Worm (Caenorhabditis elegans) whole organism, young adult: Measurements from ENCODE around the gene Y17G9A.3.

ENCODE experiments used
- C17E4.6 ChIP-seq: fragments of 200-800 bp; sonication (Bioruptor generic); IDR thresholded peaks from 2 replicates; pipeline ENCODE4 v1.3.6; 2022; ENCODE audit warnings: missing genetic modification reagents, missing genetic modification characterization, missing compliant biosample characterization
- D2030.7 ChIP-seq: fragments of 200-800 bp; sonication (Bioruptor generic); IDR thresholded peaks from 2 replicates; pipeline ENCODE4 v1.3.6; 2022; ENCODE audit warnings: missing genetic modification reagents, missing genetic modification characterization, missing compliant biosample characterization
- F22D6.2 ChIP-seq: sonication (generic microtip); optimal IDR thresholded peaks from 2 replicates; lab custom pipeline; 2016; ENCODE audit warnings: mild to moderate bottlenecking, missing genetic modification characterization, missing compliant biosample characterization
- F23B12.7 ChIP-seq: sonication (generic microtip); optimal IDR thresholded peaks from 2 replicates; lab custom pipeline; 2017; ENCODE audit warnings: missing genetic modification characterization, mild to moderate bottlenecking, missing compliant biosample characterization, antibody characterized with exemption, moderate library complexity; ENCODE audit not compliant: insufficient read depth
- F33H1.4 ChIP-seq: fragments of 200-800 bp; sonication (Bioruptor generic); IDR thresholded peaks from 2 replicates; pipeline ENCODE4 v1.3.6; 2022; ENCODE audit warnings: missing genetic modification reagents, missing genetic modification characterization, missing compliant biosample characterization
- F39B2.1 ChIP-seq: fragments of 200-800 bp; sonication (Bioruptor generic); IDR thresholded peaks from 2 replicates; pipeline ENCODE4 v1.3.6; 2022; ENCODE audit warnings: missing genetic modification reagents, missing genetic modification characterization, missing compliant biosample characterization
- F49E8.2 ChIP-seq: sonication (generic microtip); optimal IDR thresholded peaks from 3 replicates; lab custom pipeline; 2017; ENCODE audit warnings: missing genetic modification characterization, mild to moderate bottlenecking, missing compliant biosample characterization, antibody characterized with exemption, moderate library complexity; ENCODE audit not compliant: insufficient read depth
- K11D2.4 ChIP-seq: fragments of 200-800 bp; sonication (Bioruptor generic); IDR thresholded peaks from 2 replicates; pipeline ENCODE4 v1.3.6; 2022; ENCODE audit warnings: missing genetic modification reagents, missing genetic modification characterization, missing compliant biosample characterization
- T26A5.8 ChIP-seq: sonication (generic microtip); optimal IDR thresholded peaks from 2 replicates; lab custom pipeline; 2016; ENCODE audit warnings: missing genetic modification characterization, missing compliant biosample characterization
- Y56A3A.18 ChIP-seq: fragments of 200-800 bp; sonication (Bioruptor generic); IDR thresholded peaks from 2 replicates; pipeline ENCODE4 v1.3.6; 2022; ENCODE audit warnings: missing genetic modification reagents, missing genetic modification characterization, missing compliant biosample characterization
- ama-1 ChIP-seq, 3 experiments: fragments of 150-350 bp in 1 of 3; sonication (generic microtip) in 2 of 3; optimal IDR thresholded peaks; 2 replicates each; lab custom pipeline; 2014 to 2018; ENCODE audit warnings: missing biosample characterization in 2 of 3, missing genetic modification characterization in 2 of 3, missing genetic modification reagents in 2 of 3
- attf-3 ChIP-seq: fragments of 200-800 bp; sonication (Bioruptor generic); conservative IDR thresholded peaks from 2 replicates; pipeline ENCODE4 v1.3.6; 2022; ENCODE audit warnings: missing genetic modification reagents, missing genetic modification characterization, missing compliant biosample characterization
- bed-1 ChIP-seq: fragments of 200-800 bp; sonication (Bioruptor generic); IDR thresholded peaks from 2 replicates; pipeline ENCODE4 v1.3.6; 2022; ENCODE audit warnings: missing genetic modification reagents, missing genetic modification characterization, missing compliant biosample characterization
- cebp-1 ChIP-seq, 2 experiments: fragments of 200-800 bp in 1 of 2; sonication (Bioruptor generic) in 1 of 2; sonication (generic microtip) in 1 of 2; IDR thresholded peaks in 1 of 2; optimal IDR thresholded peaks in 1 of 2; 2 replicates each; pipeline versions ENCODE4 v1.3.6 to Lab custom; 2017 to 2022; ENCODE audit warnings: missing compliant biosample characterization in 2 of 2, missing genetic modification characterization in 2 of 2, mild to moderate bottlenecking in 1 of 2, missing genetic modification reagents in 1 of 2, moderate library complexity in 1 of 2
- ceh-27 ChIP-seq: fragments of 200-800 bp; sonication (Bioruptor generic); optimal IDR thresholded peaks from 2 replicates; lab custom pipeline; 2018; ENCODE audit warnings: mild to moderate bottlenecking, missing genetic modification characterization, moderate library complexity, missing compliant biosample characterization
- efl-1 ChIP-seq: fragments of 150-350 bp; optimal IDR thresholded peaks from 2 replicates; lab custom pipeline; 2014; ENCODE audit warnings: missing biosample characterization, missing genetic modification reagents, missing genetic modification characterization
- egrh-3 ChIP-seq: fragments of 200-800 bp; sonication (Bioruptor generic); IDR thresholded peaks from 2 replicates; pipeline ENCODE4 v1.3.6; 2022; ENCODE audit warnings: missing genetic modification reagents, missing genetic modification characterization, missing compliant biosample characterization
- ekl-4 ChIP-seq: fragments of 200-800 bp; sonication (Bioruptor generic); IDR thresholded peaks from 2 replicates; pipeline ENCODE4 v1.3.6; 2022; ENCODE audit warnings: missing genetic modification reagents, missing genetic modification characterization, missing compliant biosample characterization
- ets-4 ChIP-seq: fragments of 200-800 bp; sonication (Bioruptor generic); optimal IDR thresholded peaks from 2 replicates; lab custom pipeline; 2018; ENCODE audit warnings: mild to moderate bottlenecking, missing genetic modification characterization, missing compliant biosample characterization
- him-1 ChIP-seq: sonication (generic microtip); optimal IDR thresholded peaks from 2 replicates; lab custom pipeline; 2016; ENCODE audit warnings: missing genotype, missing genetic modification reagents, missing genetic modification characterization, missing compliant biosample characterization
- hlh-26 ChIP-seq: fragments of 200-800 bp; sonication (Bioruptor generic); conservative IDR thresholded peaks from 2 replicates; pipeline ENCODE4 v1.3.6; 2022; ENCODE audit warnings: missing genetic modification reagents, missing genetic modification characterization, missing compliant biosample characterization
- let-607 ChIP-seq, 2 experiments: fragments of 200-800 bp in 1 of 2; sonication (Bioruptor generic) in 1 of 2; sonication (generic microtip) in 1 of 2; optimal IDR thresholded peaks; 2 replicates each; lab custom pipeline; 2016 to 2018; ENCODE audit warnings: mild to moderate bottlenecking in 2 of 2, missing compliant biosample characterization in 2 of 2, missing genetic modification characterization in 2 of 2, moderate library complexity in 2 of 2, missing genotype in 1 of 2
- lin-26 ChIP-seq: fragments of 200-800 bp; sonication (Bioruptor generic); IDR thresholded peaks from 2 replicates; pipeline ENCODE4 v1.3.6; 2022; ENCODE audit warnings: missing genetic modification reagents, missing genetic modification characterization, missing compliant biosample characterization
- lin-35 ChIP-seq, 3 experiments: fragments of 150-350 bp in 2 of 3; sonication (generic microtip) in 1 of 3; optimal IDR thresholded peaks; 2 replicates each; lab custom pipeline; 2014 to 2018; ENCODE audit warnings: missing biosample characterization in 3 of 3, missing genetic modification characterization in 3 of 3, missing genetic modification reagents in 3 of 3
- lir-1 ChIP-seq: fragments of 200-800 bp; sonication (Bioruptor generic); conservative IDR thresholded peaks from 2 replicates; pipeline ENCODE4 v1.3.6; 2022; ENCODE audit warnings: missing genetic modification reagents, missing genetic modification characterization, missing compliant biosample characterization
- lsy-27 ChIP-seq: sonication (generic microtip); optimal IDR thresholded peaks from 2 replicates; lab custom pipeline; 2017; ENCODE audit warnings: missing genetic modification characterization, mild to moderate bottlenecking, missing compliant biosample characterization, antibody characterized with exemption, missing genotype, borderline replicate concordance; ENCODE audit not compliant: insufficient read depth
- madf-6 ChIP-seq: fragments of 200-800 bp; sonication (Bioruptor generic); IDR thresholded peaks from 2 replicates; pipeline ENCODE4 v1.3.6; 2022; ENCODE audit warnings: missing genetic modification reagents, missing genetic modification characterization, missing compliant biosample characterization
- mel-28 ChIP-seq: sonication (generic microtip); optimal IDR thresholded peaks from 2 replicates; lab custom pipeline; 2016; ENCODE audit warnings: borderline replicate concordance, mild to moderate bottlenecking, missing genetic modification characterization, missing compliant biosample characterization
- mes-4 ChIP-seq: sonication (generic microtip); optimal IDR thresholded peaks from 2 replicates; lab custom pipeline; 2016; ENCODE audit warnings: missing genotype, missing genetic modification characterization, missing compliant biosample characterization
- mxl-1 ChIP-seq: sonication (generic microtip); optimal IDR thresholded peaks from 2 replicates; lab custom pipeline; 2016; ENCODE audit warnings: missing genetic modification characterization, missing compliant biosample characterization
- nfya-1 ChIP-seq: sonication (generic microtip); optimal IDR thresholded peaks from 2 replicates; lab custom pipeline; 2017; ENCODE audit warnings: antibody characterized with exemption, missing compliant biosample characterization, missing genetic modification characterization, borderline replicate concordance; ENCODE audit not compliant: insufficient read depth
- nhr-179 ChIP-seq: sonication (generic microtip); optimal IDR thresholded peaks from 2 replicates; lab custom pipeline; 2016; ENCODE audit warnings: mild to moderate bottlenecking, missing genetic modification characterization, missing compliant biosample characterization
- rcor-1 ChIP-seq: fragments of 200-800 bp; sonication (Bioruptor generic); IDR thresholded peaks from 2 replicates; pipeline ENCODE4 v1.3.6; 2022; ENCODE audit warnings: missing genetic modification reagents, missing genetic modification characterization, missing compliant biosample characterization
- rpc-1 ChIP-seq, 2 experiments: fragments of 150-350 bp in 1 of 2; sonication (generic microtip) in 1 of 2; optimal IDR thresholded peaks; 2 replicates each; lab custom pipeline; 2014 to 2018; ENCODE audit warnings: missing biosample characterization in 1 of 2, missing genetic modification characterization in 1 of 2, missing genetic modification reagents in 1 of 2, missing genotype in 1 of 2
- snpc-1.1 ChIP-seq: sonication (generic microtip); optimal IDR thresholded peaks from 2 replicates; lab custom pipeline; 2017; ENCODE audit warnings: missing genetic modification characterization, mild to moderate bottlenecking, missing compliant biosample characterization, antibody characterized with exemption, moderate library complexity, missing genotype, missing genetic modification reagents; ENCODE audit not compliant: insufficient read depth
- snpc-1.3 ChIP-seq: sonication (generic microtip); optimal IDR thresholded peaks from 2 replicates; lab custom pipeline; 2017; ENCODE audit warnings: missing genetic modification characterization, mild to moderate bottlenecking, missing compliant biosample characterization, antibody characterized with exemption, moderate library complexity, missing genotype, missing genetic modification reagents; ENCODE audit not compliant: insufficient read depth
- snpc-3.4 ChIP-seq: sonication (generic microtip); optimal IDR thresholded peaks from 2 replicates; lab custom pipeline; 2017; ENCODE audit warnings: missing genetic modification characterization, mild to moderate bottlenecking, missing compliant biosample characterization, antibody characterized with exemption, moderate library complexity, missing genotype, missing genetic modification reagents
- somi-1 ChIP-seq: fragments of 200-800 bp; sonication (Bioruptor generic); optimal IDR thresholded peaks from 2 replicates; lab custom pipeline; 2018; ENCODE audit warnings: mild to moderate bottlenecking, missing genetic modification characterization, missing compliant biosample characterization
- tbx-9 ChIP-seq: sonication (generic microtip); optimal IDR thresholded peaks from 2 replicates; lab custom pipeline; 2016; ENCODE audit warnings: borderline replicate concordance, missing genetic modification characterization, inconsistent platforms, missing compliant biosample characterization
- xnd-1 ChIP-seq: sonication (generic microtip); optimal IDR thresholded peaks from 2 replicates; lab custom pipeline; 2016; ENCODE audit warnings: missing genotype, missing genetic modification reagents, missing genetic modification characterization, missing compliant biosample characterization

The Y17G9A.3 gene

DNA sequence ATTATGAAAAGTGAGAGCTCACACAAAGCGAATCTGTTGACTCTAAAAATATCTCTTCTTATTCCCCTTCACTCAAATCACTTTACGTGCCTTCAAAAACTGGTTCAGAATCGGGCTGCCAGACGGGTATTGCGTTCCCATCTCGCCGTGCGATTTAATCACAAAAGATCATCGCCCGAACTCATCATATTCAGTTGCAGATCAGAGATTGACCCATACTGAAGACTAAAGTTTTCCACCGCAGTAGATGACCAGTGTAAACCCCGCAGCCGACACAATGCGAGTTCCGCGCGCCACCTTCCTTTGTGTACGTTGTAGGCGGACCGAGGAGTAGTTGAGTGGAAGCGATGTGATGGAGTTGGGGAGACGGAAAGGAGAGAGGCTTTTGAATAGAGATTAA is 22.2 kb upstream of the Y17G9A.3 start (continued):
- no peak for TF ChIP-seq somi-1 (GFP tag; lab: Kevin White, UChicago)
- peak; percentile 92 for TF ChIP-seq him-1
- peak; percentile 77 for TF ChIP-seq lsy-27 (tag; lab: Kevin White, UChicago)
- no peak for TF ChIP-seq nfya-1 (tag; lab: Kevin White, UChicago)
- TF ChIP-seq snpc-1.1, result peak; percentile 98
- peak; percentile 45 for TF ChIP-seq T26A5.8
- TF ChIP-seq mel-28 (tag; lab: Kevin White, UChicago), result no peak
- peak; percentile 13 for TF ChIP-seq mxl-1
- no peak for TF ChIP-seq tbx-9 (tag; lab: Kevin White, UChicago)
- TF ChIP-seq ceh-27, result no peak
- peak; percentile 98 for TF ChIP-seq D2030.7 (GFP tag; lab: Robert Waterston, UW)
- 0 out of 2 replicates have a peak, but pooled peaks have one; percentile 26 for TF ChIP-seq egrh-3 (GFP tag; lab: Robert Waterston, UW)
- peak; percentile 48 for TF ChIP-seq ama-1 (optimal IDR thresholded peaks at IDR 0.05; lab: Kevin White, UChicago)
- TF ChIP-seq ama-1 (GFP tag; optimal IDR thresholded peaks at IDR 0.05; lab: Kevin White, UChicago), result no peak
- peak; percentile 73 for TF ChIP-seq F23B12.7
- peak; percentile 28 for TF ChIP-seq mes-4 (tag; lab: Kevin White, UChicago)
- TF ChIP-seq lin-26 (GFP tag; lab: Robert Waterston, UW), result peak; percentile 40; the same call in 1 of the 2 replicates
- TF ChIP-seq xnd-1 (tag; lab: Kevin White, UChicago), result peak; percentile 14
- TF ChIP-seq C17E4.6 (GFP tag; lab: Robert Waterston, UW), result peak; percentile 42; the same call in 1 of the 2 replicates
- peak; percentile 77 for TF ChIP-seq lir-1 (GFP tag; lab: Robert Waterston, UW)
- peak; percentile 97 for TF ChIP-seq snpc-1.3 (tag; lab: Kevin White, UChicago)
- peak; percentile 97 for TF ChIP-seq snpc-3.4 (tag; lab: Kevin White, UChicago)
- TF ChIP-seq F33H1.4 (GFP tag; lab: Robert Waterston, UW), result peak; percentile 65
- TF ChIP-seq F49E8.2 (tag; lab: Kevin White, UChicago), result peak; percentile 95
- no peak; the same call in 1 of the 2 replicates for TF ChIP-seq attf-3
- TF ChIP-seq ekl-4, result peak; percentile 87
- peak; percentile 88 for TF ChIP-seq madf-6 (GFP tag; lab: Robert Waterston, UW)
- peak; percentile 79; the same call in 1 of the 2 replicates for TF ChIP-seq Y56A3A.18 (GFP tag; lab: Robert Waterston, UW)
- TF ChIP-seq rpc-1 (optimal IDR thresholded peaks at IDR 0.05; lab: Kevin White, UChicago), result no peak
- peak; percentile 25 for TF ChIP-seq rpc-1 (tag; optimal IDR thresholded peaks at IDR 0.05; lab: Kevin White, UChicago)

DNA sequence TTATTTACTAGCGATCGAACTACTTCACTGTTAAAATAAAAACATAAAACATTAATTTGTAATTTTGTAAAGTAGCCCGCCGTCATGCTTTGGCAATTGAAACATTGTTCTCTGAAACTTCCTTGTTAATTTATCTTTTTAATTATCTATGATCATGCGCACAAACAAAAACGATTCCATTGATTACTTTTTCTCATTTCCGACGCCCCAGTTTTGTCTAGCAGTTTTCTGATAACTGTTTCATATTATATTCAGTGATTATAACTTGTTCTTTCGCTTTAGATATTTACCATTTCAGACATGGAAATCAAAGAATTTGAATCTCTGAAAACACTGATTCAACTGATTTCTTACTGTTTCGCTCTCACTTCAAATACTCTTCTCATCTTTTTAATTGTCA is 18.6 kb upstream of the Y17G9A.3 start, which contains the start of gene str-170:
TSS of gene str-170 (plus strand) at position 301 of the 400 bp plus-strand sequence.
- TF ChIP-seq lin-35 (GFP tag; optimal IDR thresholded peaks at IDR 0.05; lab: Kevin White, UChicago) (no peak), let-607 (tag; optimal IDR thresholded peaks at IDR 0.05; lab: Kevin White, UChicago) (no peak), F39B2.1 (GFP tag; lab: Robert Waterston, UW) (no peak), F22D6.2 (no peak), rcor-1 (no peak), snpc-3.4 (tag; lab: Kevin White, UChicago) (no peak), lsy-27 (tag; lab: Kevin White, UChicago) (no peak), nhr-179 (tag; lab: Kevin White, UChicago) (no peak), lin-26 (GFP tag; lab: Robert Waterston, UW) (no peak), efl-1 (GFP tag; lab: Kevin White, UChicago) (no peak), ets-4 (GFP tag; lab: Kevin White, UChicago) (no peak), K11D2.4 (GFP tag; lab: Robert Waterston, UW) (no peak), hlh-26 (GFP tag; lab: Robert Waterston, UW) (no peak), cebp-1 (GFP tag; IDR thresholded peaks at IDR 0.05; lab: Robert Waterston, UW) (no peak), cebp-1 (tag; optimal IDR thresholded peaks at IDR 0.05; lab: Kevin White, UChicago) (no peak), mel-28 (tag; lab: Kevin White, UChicago) (no peak), bed-1 (GFP tag; lab: Robert Waterston, UW) (no peak)
